Fruit fly (Drosophila melanogaster) whole organism, embryonic: Measurements from ENCODE around the gene CG32462.

Source experiments
- ATbp ChIP-seq: fragments of 200-800 bp; sonication (Bioruptor generic); optimal IDR thresholded peaks from 2 replicates; lab custom pipeline; 2017; ENCODE audit warnings: missing biosample characterization, mild to moderate bottlenecking, missing genetic modification characterization, missing genetic modification reagents
- Asciz ChIP-seq: fragments of 200-800 bp; sonication (Bioruptor generic); optimal IDR thresholded peaks from 2 replicates; lab custom pipeline; 2017; ENCODE audit warnings: missing biosample characterization, mild to moderate bottlenecking, missing genetic modification characterization, missing genetic modification reagents
- Awh ChIP-seq: fragments of 200-800 bp; sonication (Bioruptor generic); IDR thresholded peaks from 2 replicates; pipeline ENCODE4, ENCODE4 v1.3.6; 2022; ENCODE audit warnings: missing biosample characterization, missing genetic modification characterization
- Bdp1 ChIP-seq: fragments of 200-800 bp; sonication (Bioruptor generic); optimal IDR thresholded peaks from 3 replicates; lab custom pipeline; 2016; ENCODE audit warnings: missing biosample characterization, missing genetic modification characterization
- BtbVII ChIP-seq: fragments of 200-800 bp; sonication (Bioruptor generic); optimal IDR thresholded peaks from 3 replicates; lab custom pipeline; 2017; ENCODE audit warnings: missing biosample characterization, mild to moderate bottlenecking, missing genetic modification characterization
- CG10209 ChIP-seq: fragments of 200-800 bp; sonication (Bioruptor generic); optimal IDR thresholded peaks from 3 replicates; lab custom pipeline; 2017; ENCODE audit warnings: missing biosample characterization, mild to moderate bottlenecking, missing genetic modification characterization, missing genetic modification reagents
- CG10321 ChIP-seq: fragments of 200-800 bp; sonication (Bioruptor generic); IDR thresholded peaks from 2 replicates; pipeline ENCODE4 v1.3.6; 2022; ENCODE audit warnings: missing biosample characterization, missing genetic modification characterization
- CG10565 ChIP-seq: fragments of 200-800 bp; sonication (Bioruptor generic); optimal IDR thresholded peaks from 3 replicates; lab custom pipeline; 2016; ENCODE audit warnings: missing biosample characterization, mild to moderate bottlenecking, missing genetic modification characterization
- CG10654 ChIP-seq: fragments of 200-800 bp; sonication (Bioruptor generic); optimal IDR thresholded peaks from 2 replicates; lab custom pipeline; 2016; ENCODE audit warnings: missing biosample characterization, missing genetic modification characterization
- CG11085 ChIP-seq: fragments of 200-800 bp; sonication (Bioruptor generic); IDR thresholded peaks from 2 replicates; pipeline ENCODE4 v1.3.6; 2022; ENCODE audit warnings: missing biosample characterization, missing genetic modification characterization
- CG12071 ChIP-seq: fragments of 200-800 bp; sonication (Bioruptor generic); optimal IDR thresholded peaks from 3 replicates; lab custom pipeline; 2018; ENCODE audit warnings: missing biosample characterization, mild to moderate bottlenecking, missing genetic modification characterization
- CG12769 ChIP-seq: fragments of 200-800 bp; sonication (Bioruptor generic); optimal IDR thresholded peaks from 2 replicates; lab custom pipeline; 2019; ENCODE audit warnings: missing biosample characterization, mild to moderate bottlenecking, missing genetic modification characterization, moderate library complexity
- CG13775 ChIP-seq: fragments of 200-800 bp; sonication (Bioruptor generic); optimal IDR thresholded peaks from 3 replicates; lab custom pipeline; 2017; ENCODE audit warnings: missing biosample characterization, mild to moderate bottlenecking, missing genetic modification characterization
- CG15479 ChIP-seq: fragments of 200-800 bp; sonication (Bioruptor generic); optimal IDR thresholded peaks from 3 replicates; lab custom pipeline; 2019; ENCODE audit warnings: missing biosample characterization, mild to moderate bottlenecking, missing genetic modification characterization, moderate library complexity
- CG16813 ChIP-seq: fragments of 200-800 bp; sonication (Bioruptor generic); IDR thresholded peaks from 3 replicates; pipeline ENCODE4 v1.3.6; 2022; ENCODE audit warnings: missing biosample characterization, missing genetic modification characterization; ENCODE audit not compliant: partially characterized antibody
- CG17328 ChIP-seq: fragments of 200-800 bp; sonication (Bioruptor generic); IDR thresholded peaks from 2 replicates; pipeline ENCODE4 v1.3.6; 2022; ENCODE audit warnings: missing biosample characterization, missing genetic modification characterization
- CG18476 ChIP-seq: fragments of 200-800 bp; sonication (Bioruptor generic); optimal IDR thresholded peaks from 2 replicates; lab custom pipeline; 2016; ENCODE audit warnings: missing biosample characterization, mild to moderate bottlenecking, missing genetic modification characterization
- CG34422 ChIP-seq: fragments of 200-800 bp; sonication (Bioruptor generic); IDR thresholded peaks from 3 replicates; pipeline ENCODE4 v1.3.6; 2022; ENCODE audit warnings: missing biosample characterization, missing genetic modification characterization
- CG4328 ChIP-seq: fragments of 200-800 bp; sonication (Bioruptor generic); optimal IDR thresholded peaks from 3 replicates; lab custom pipeline; 2017; ENCODE audit warnings: missing biosample characterization, missing genetic modification reagents, missing genetic modification characterization
- CG5953 ChIP-seq: fragments of 200-800 bp; sonication (Bioruptor generic); IDR thresholded peaks from 2 replicates; pipeline ENCODE4 v1.3.6; 2022; ENCODE audit warnings: missing biosample characterization, missing genetic modification characterization
- CG6689 ChIP-seq: fragments of 200-800 bp; sonication (Bioruptor generic); IDR thresholded peaks from 2 replicates; pipeline ENCODE4 v1.3.6; 2022; ENCODE audit warnings: missing biosample characterization, missing genetic modification characterization
- CG7963 ChIP-seq: fragments of 200-800 bp; sonication (Bioruptor generic); IDR thresholded peaks from 3 replicates; pipeline ENCODE4 v1.3.6; 2022; ENCODE audit warnings: missing biosample characterization, missing genetic modification characterization; ENCODE audit not compliant: partially characterized antibody
- CG8388 ChIP-seq: fragments of 200-800 bp; sonication (Bioruptor generic); optimal IDR thresholded peaks from 2 replicates; lab custom pipeline; 2019; ENCODE audit warnings: missing biosample characterization, mild to moderate bottlenecking, missing genetic modification characterization, moderate library complexity
- CG8478 ChIP-seq: fragments of >200 bp; optimal IDR thresholded peaks from 2 replicates; lab custom pipeline; 2018
- CG9876 ChIP-seq: fragments of 200-800 bp; sonication (Bioruptor generic); optimal IDR thresholded peaks from 2 replicates; lab custom pipeline; 2016; ENCODE audit warnings: missing biosample characterization, missing genetic modification characterization
- Camta ChIP-seq: fragments of 200-800 bp; sonication (Bioruptor generic); optimal IDR thresholded peaks from 2 replicates; lab custom pipeline; 2016; ENCODE audit warnings: missing biosample characterization, missing genetic modification characterization
- Dip2 ChIP-seq: fragments of 200-800 bp; sonication (Bioruptor generic); IDR thresholded peaks from 2 replicates; pipeline ENCODE4 v1.3.6; 2022; ENCODE audit warnings: missing biosample characterization, missing genetic modification characterization
- E2f1 ChIP-seq: fragments of 200-800 bp; sonication (Bioruptor generic); IDR thresholded peaks from 2 replicates; pipeline ENCODE4 v1.3.6; 2022; ENCODE audit warnings: missing biosample characterization, missing genetic modification characterization
- Fer3 ChIP-seq: fragments of 200-800 bp; sonication (Bioruptor generic); optimal IDR thresholded peaks from 2 replicates; lab custom pipeline; 2018; ENCODE audit warnings: missing biosample characterization, mild to moderate bottlenecking, missing genetic modification characterization, moderate library complexity
- Hand ChIP-seq: fragments of 200-800 bp; sonication (Bioruptor generic); optimal IDR thresholded peaks from 2 replicates; lab custom pipeline; 2017; ENCODE audit warnings: mild to moderate bottlenecking, missing biosample characterization, missing genetic modification reagents, missing genetic modification characterization
- Side ChIP-seq: fragments of 200-800 bp; sonication (Bioruptor generic); optimal IDR thresholded peaks from 2 replicates; lab custom pipeline; 2016; ENCODE audit warnings: missing biosample characterization, missing genetic modification characterization
- Sry-δ ChIP-seq: fragments of 200-800 bp; sonication (Bioruptor generic); optimal IDR thresholded peaks from 2 replicates; lab custom pipeline; 2016; ENCODE audit warnings: missing biosample characterization, missing genetic modification characterization
- al ChIP-seq: fragments of 200-800 bp; sonication (Bioruptor generic); IDR thresholded peaks from 2 replicates; pipeline ENCODE4 v1.3.6; 2022; ENCODE audit warnings: missing biosample characterization, missing genetic modification characterization
- bigmax ChIP-seq: fragments of 200-800 bp; sonication (Bioruptor generic); optimal IDR thresholded peaks from 2 replicates; lab custom pipeline; 2018; ENCODE audit warnings: missing biosample characterization, mild to moderate bottlenecking, missing genetic modification characterization
- bsh ChIP-seq, 2 experiments: fragments of 200-800 bp; sonication (Bioruptor generic); optimal IDR thresholded peaks; 2 replicates each; lab custom pipeline; 2017 to 2018; ENCODE audit warnings: mild to moderate bottlenecking in 2 of 2, missing biosample characterization in 2 of 2, missing genetic modification characterization in 2 of 2, moderate library complexity in 1 of 2
- cg ChIP-seq: fragments of 200-800 bp; sonication (Bioruptor generic); optimal IDR thresholded peaks from 3 replicates; lab custom pipeline; 2019; ENCODE audit warnings: missing biosample characterization, mild to moderate bottlenecking, missing genetic modification characterization, moderate library complexity
- chn ChIP-seq: fragments of 200-800 bp; sonication (Bioruptor generic); optimal IDR thresholded peaks from 2 replicates; lab custom pipeline; 2016; ENCODE audit warnings: missing biosample characterization, missing genetic modification characterization
- crol ChIP-seq: fragments of 200-800 bp; sonication (Bioruptor generic); IDR thresholded peaks from 2 replicates; pipeline ENCODE4 v1.3.6; 2022; ENCODE audit warnings: missing biosample characterization, missing genetic modification characterization
- dati ChIP-seq: fragments of 200-800 bp; sonication (Bioruptor generic); IDR thresholded peaks from 2 replicates; pipeline ENCODE4 v1.3.6; 2022; ENCODE audit warnings: missing biosample characterization, missing genetic modification characterization
- emc ChIP-seq: fragments of 200-800 bp; sonication (Bioruptor generic); optimal IDR thresholded peaks from 2 replicates; lab custom pipeline; 2016; ENCODE audit warnings: missing biosample characterization, missing genetic modification characterization
- ems ChIP-seq: fragments of 200-800 bp; sonication (Bioruptor generic); optimal IDR thresholded peaks from 3 replicates; lab custom pipeline; 2016; ENCODE audit warnings: missing biosample characterization, missing genetic modification characterization
- fd64A ChIP-seq: fragments of 200-800 bp; sonication (Bioruptor generic); optimal IDR thresholded peaks from 3 replicates; lab custom pipeline; 2018; ENCODE audit warnings: missing biosample characterization, mild to moderate bottlenecking, missing genetic modification characterization
- fru ChIP-seq: fragments of >200 bp; optimal IDR thresholded peaks from 2 replicates; lab custom pipeline; 2017
- gsb ChIP-seq: fragments of 200-800 bp; sonication (Bioruptor generic); IDR thresholded peaks from 2 replicates; pipeline ENCODE4 v1.3.6; 2022; ENCODE audit warnings: missing biosample characterization, missing genetic modification characterization
- hb ChIP-seq: fragments of 200-800 bp; sonication (Bioruptor generic); IDR thresholded peaks from 3 replicates; pipeline ENCODE4 v1.3.6; 2022; ENCODE audit warnings: missing biosample characterization, missing genetic modification characterization; ENCODE audit not compliant: partially characterized antibody
- nerfin-2 ChIP-seq: fragments of 200-800 bp; sonication (Bioruptor generic); IDR thresholded peaks from 2 replicates; pipeline ENCODE4 v1.3.6; 2022; ENCODE audit warnings: missing biosample characterization, missing genetic modification characterization; ENCODE audit not compliant: partially characterized antibody
- nmo ChIP-seq: fragments of 200-800 bp; sonication (Bioruptor generic); optimal IDR thresholded peaks from 2 replicates; lab custom pipeline; 2018; ENCODE audit warnings: missing biosample characterization, mild to moderate bottlenecking, missing genetic modification characterization, moderate library complexity
- oc ChIP-seq: fragments of 200-800 bp; sonication (Bioruptor generic); optimal IDR thresholded peaks from 2 replicates; lab custom pipeline; 2018; ENCODE audit warnings: missing biosample characterization, mild to moderate bottlenecking, missing genetic modification characterization, moderate library complexity
- row ChIP-seq: fragments of 200-800 bp; sonication (Bioruptor generic); IDR thresholded peaks from 3 replicates; pipeline ENCODE4 v1.3.6; 2022; ENCODE audit warnings: missing biosample characterization, missing genetic modification characterization
- run ChIP-seq: fragments of 200-800 bp; sonication (Bioruptor generic); optimal IDR thresholded peaks from 3 replicates; lab custom pipeline; 2018; ENCODE audit warnings: missing biosample characterization, mild to moderate bottlenecking, missing genetic modification characterization
- sim ChIP-seq: fragments of 200-800 bp; sonication (Bioruptor generic); IDR thresholded peaks from 2 replicates; pipeline ENCODE4 v1.3.6; 2022; ENCODE audit warnings: missing biosample characterization, missing genetic modification characterization
- ssp ChIP-seq: fragments of 200-800 bp; sonication (Bioruptor generic); IDR thresholded peaks from 2 replicates; pipeline ENCODE4 v1.3.6; 2022; ENCODE audit warnings: missing biosample characterization, missing genetic modification characterization

The CG32462 gene

dm6 chr3L:22865061-22865418, 11.7 kb upstream of the CG32462 start (continued):
- TF ChIP-seq oc (tag; lab: Kevin White, UChicago), result peak; percentile 71
- peak; percentile 29 for TF ChIP-seq run (tag; lab: Kevin White, UChicago)
- TF ChIP-seq emc (GFP tag; lab: Kevin White, UChicago), result no peak
- TF ChIP-seq Bdp1, result no peak
- TF ChIP-seq CG6689 (GFP tag; lab: Robert Waterston, UW), result peak; percentile 69; the same call in 1 of the 2 replicates
- peak; percentile 9 for TF ChIP-seq ems (GFP tag; lab: Kevin White, UChicago)
- TF ChIP-seq CG12769 (tag; lab: Kevin White, UChicago), result no peak
- no peak for TF ChIP-seq Dip2 (GFP tag; lab: Robert Waterston, UW)
- peak; percentile 71 for TF ChIP-seq E2f1 (GFP tag; lab: Robert Waterston, UW)
- no peak for TF ChIP-seq Sry-δ (GFP tag; lab: Kevin White, UChicago)
- no peak for TF ChIP-seq gsb (GFP tag; lab: Robert Waterston, UW)
- peak; percentile 68 for TF ChIP-seq Asciz (GFP tag; lab: Kevin White, UChicago)
- peak; percentile 61 for TF ChIP-seq Hand (GFP tag; lab: Kevin White, UChicago)
- TF ChIP-seq CG5953, result peak; percentile 39; the same call in 1 of the 2 replicates
- TF ChIP-seq hb (GFP tag; lab: Robert Waterston, UW), result no peak; the same call in 2 of the 3 replicates
- no peak for TF ChIP-seq Camta (GFP tag; lab: Kevin White, UChicago)
- TF ChIP-seq CG8388 (GFP tag; lab: Kevin White, UChicago), result peak; percentile 63
- no peak for TF ChIP-seq CG15479 (GFP tag; lab: Kevin White, UChicago)
- no peak for TF ChIP-seq CG8478 (lab: Kevin White, UChicago)
- no peak for TF ChIP-seq CG16813 (GFP tag; lab: Robert Waterston, UW)
- peak; percentile 66 for TF ChIP-seq al (GFP tag; lab: Robert Waterston, UW)
- TF ChIP-seq CG34422 (GFP tag; lab: Robert Waterston, UW), result no peak
- TF ChIP-seq Fer3, result peak; percentile 65
- TF ChIP-seq Awh (GFP tag; lab: Robert Waterston, UW), result peak; percentile 46; the same call in 1 of the 2 replicates
- no peak for TF ChIP-seq bigmax (GFP tag; lab: Kevin White, UChicago)
- TF ChIP-seq CG10654 (GFP tag; lab: Kevin White, UChicago), result peak; percentile 43
- peak; percentile 40; the same call in 1 of the 2 replicates for TF ChIP-seq CG17328 (GFP tag; lab: Robert Waterston, UW)
- TF ChIP-seq chn (GFP tag; lab: Kevin White, UChicago), result peak; percentile 8
- TF ChIP-seq CG10321 (GFP tag; lab: Robert Waterston, UW), result no peak
- peak; percentile 40 for TF ChIP-seq CG12071
- TF ChIP-seq CG10209 (GFP tag; lab: Kevin White, UChicago), result peak; percentile 67
- no peak for TF ChIP-seq cg (GFP tag; lab: Kevin White, UChicago)
- no peak for TF ChIP-seq sim (GFP tag; lab: Robert Waterston, UW)
- no peak for TF ChIP-seq CG10565 (GFP tag; lab: Kevin White, UChicago)
- TF ChIP-seq ssp, result 0 out of 2 replicates have a peak, but pooled peaks have one; percentile 15
- 0 out of 2 replicates have a peak, but pooled peaks have one; percentile 14 for TF ChIP-seq CG11085 (GFP tag; lab: Robert Waterston, UW)
- TF ChIP-seq fru (lab: Kevin White, UChicago), result no peak
- TF ChIP-seq nerfin-2 (GFP tag; lab: Robert Waterston, UW), result no peak
- TF ChIP-seq dati, result no peak
- no peak for TF ChIP-seq CG7963 (GFP tag; lab: Robert Waterston, UW)
- TF ChIP-seq CG18476 (GFP tag; lab: Kevin White, UChicago), result peak; percentile 18
- TF ChIP-seq CG9876 (GFP tag; lab: Kevin White, UChicago), result no peak
- peak; percentile 71 for TF ChIP-seq ATbp (GFP tag; lab: Kevin White, UChicago)
- peak; percentile 38 for TF ChIP-seq CG13775
- peak; percentile 78 for TF ChIP-seq nmo (GFP tag; lab: Kevin White, UChicago)
- no peak for TF ChIP-seq crol (GFP tag; lab: Robert Waterston, UW)
- TF ChIP-seq bsh (GFP tag; optimal IDR thresholded peaks at IDR 0.05; lab: Kevin White, UChicago), result peak; percentile 45 to 57
- no peak for TF ChIP-seq CG4328 (GFP tag; lab: Kevin White, UChicago)
- peak; percentile 60 for TF ChIP-seq BtbVII
- no peak for TF ChIP-seq Side (GFP tag; lab: Kevin White, UChicago)
- no peak for TF ChIP-seq fd64A (GFP tag; lab: Kevin White, UChicago)
- TF ChIP-seq row (GFP tag; lab: Robert Waterston, UW), result peak; percentile 80
